Fruit fly (Drosophila melanogaster) whole organism, adult: ENCODE data around the gene Hs6st.
A peak's percentile ranks its signal among the peaks of the same experiment; 100 is the strongest.

ENCODE experiments used
- CG11617 ChIP-seq: fragments of 200-800 bp; sonication (Bioruptor generic); optimal IDR thresholded peaks from 2 replicates; lab custom pipeline; 2017; ENCODE audit warnings: mild to moderate bottlenecking, missing biosample characterization, missing genetic modification reagents, missing genetic modification characterization
- CG12768 ChIP-seq: fragments of 200-800 bp; sonication (Bioruptor generic); optimal IDR thresholded peaks from 2 replicates; lab custom pipeline; 2017; ENCODE audit warnings: missing biosample characterization, missing genetic modification characterization, mild to moderate bottlenecking, moderate library complexity, missing genetic modification reagents
- CG14711 ChIP-seq: fragments of 200-800 bp; sonication (Bioruptor generic); optimal IDR thresholded peaks from 2 replicates; lab custom pipeline; 2018; ENCODE audit warnings: missing biosample characterization, mild to moderate bottlenecking, missing genetic modification characterization, moderate library complexity
- CG1620 ChIP-seq: fragments of 200-800 bp; sonication (Bioruptor generic); optimal IDR thresholded peaks from 2 replicates; lab custom pipeline; 2016; ENCODE audit warnings: missing biosample characterization, missing genetic modification characterization
- CG33017 ChIP-seq: fragments of 200-800 bp; sonication (Bioruptor generic); optimal IDR thresholded peaks from 2 replicates; lab custom pipeline; 2018; ENCODE audit warnings: missing biosample characterization, mild to moderate bottlenecking, missing genetic modification characterization, moderate library complexity
- CG5204 ChIP-seq: fragments of 200-800 bp; sonication (Bioruptor generic); optimal IDR thresholded peaks from 2 replicates; lab custom pipeline; 2016; ENCODE audit warnings: missing biosample characterization, missing genetic modification characterization
- CG7045 ChIP-seq: fragments of 200-800 bp; sonication (Bioruptor generic); optimal IDR thresholded peaks from 2 replicates; lab custom pipeline; 2017; ENCODE audit warnings: missing biosample characterization, mild to moderate bottlenecking, missing genetic modification characterization
- CG7101 ChIP-seq: fragments of 200-800 bp; sonication (Bioruptor generic); optimal IDR thresholded peaks from 2 replicates; lab custom pipeline; 2018; ENCODE audit warnings: missing biosample characterization, mild to moderate bottlenecking, missing genetic modification characterization, moderate library complexity
- Clk ChIP-seq: fragments of 200-800 bp; sonication (Bioruptor generic); optimal IDR thresholded peaks from 2 replicates; lab custom pipeline; 2017; ENCODE audit warnings: missing biosample characterization, missing genetic modification characterization
- Crg-1 ChIP-seq: fragments of 200-800 bp; sonication (Bioruptor generic); optimal IDR thresholded peaks from 2 replicates; lab custom pipeline; 2016; ENCODE audit warnings: missing biosample characterization, missing genetic modification characterization
- Hr96 ChIP-seq: fragments of 200-800 bp; sonication (Bioruptor generic); optimal IDR thresholded peaks from 2 replicates; lab custom pipeline; 2016; ENCODE audit warnings: missing biosample characterization, missing genetic modification characterization
- Mnt ChIP-seq: fragments of 200-800 bp; sonication (Bioruptor generic); optimal IDR thresholded peaks from 2 replicates; lab custom pipeline; 2016; ENCODE audit warnings: missing biosample characterization, mild to moderate bottlenecking, missing genetic modification characterization
- bab1 ChIP-seq: fragments of 200-800 bp; sonication (Bioruptor generic); optimal IDR thresholded peaks from 3 replicates; lab custom pipeline; 2019; ENCODE audit warnings: missing biosample characterization, mild to moderate bottlenecking, missing genetic modification characterization, moderate library complexity
- cic ChIP-seq: fragments of 200-800 bp; sonication (Bioruptor generic); optimal IDR thresholded peaks from 2 replicates; lab custom pipeline; 2017; ENCODE audit warnings: missing biosample characterization, mild to moderate bottlenecking, missing genetic modification characterization, moderate library complexity
- cnc ChIP-seq, 2 experiments: fragments of >200 bp; optimal IDR thresholded peaks; 2 replicates each; lab custom pipeline; 2017
- kay ChIP-seq: fragments of 200-800 bp; sonication (Bioruptor generic); peaks from one replicate; lab custom pipeline; 2016; ENCODE audit warnings: missing biosample characterization, missing genetic modification characterization, borderline replicate concordance
- ovo ChIP-seq: fragments of 200-800 bp; sonication (Bioruptor generic); optimal IDR thresholded peaks from 2 replicates; lab custom pipeline; 2016; ENCODE audit warnings: missing biosample characterization, missing genetic modification characterization
- pad ChIP-seq: fragments of 200-800 bp; sonication (Bioruptor generic); optimal IDR thresholded peaks from 3 replicates; lab custom pipeline; 2017; ENCODE audit warnings: missing biosample characterization, missing genetic modification characterization, mild to moderate bottlenecking, moderate library complexity, missing genetic modification reagents
- tj ChIP-seq: fragments of 200-800 bp; sonication (Bioruptor generic); optimal IDR thresholded peaks from 3 replicates; lab custom pipeline; 2017; ENCODE audit warnings: missing biosample characterization, mild to moderate bottlenecking, missing genetic modification characterization, moderate library complexity
- toe ChIP-seq: fragments of 200-800 bp; sonication (Bioruptor generic); optimal IDR thresholded peaks from 2 replicates; lab custom pipeline; 2016; ENCODE audit warnings: missing biosample characterization, missing genetic modification characterization

Gene Hs6st

dm6 chr3R:20012688-20013087, 4.4 kb upstream of the Hs6st start:
- no peak for TF ChIP-seq tj (GFP tag; lab: Kevin White, UChicago)
- no peak for TF ChIP-seq CG1620
- TF ChIP-seq CG5204 = no peak
- TF ChIP-seq CG14711 (tag; lab: Kevin White, UChicago) = no peak
- TF ChIP-seq Mnt (GFP tag; lab: Kevin White, UChicago) = no peak
- no peak for TF ChIP-seq bab1 (GFP tag; lab: Kevin White, UChicago)
- TF ChIP-seq toe (GFP tag; lab: Kevin White, UChicago) = no peak
- no peak for TF ChIP-seq cic (GFP tag; lab: Kevin White, UChicago)
- TF ChIP-seq Crg-1 (GFP tag; lab: Kevin White, UChicago) = no peak
- TF ChIP-seq pad (GFP tag; lab: Kevin White, UChicago) = no peak
- TF ChIP-seq CG7101 (tag; lab: Kevin White, UChicago) = no peak
- TF ChIP-seq Hr96 = no peak
- TF ChIP-seq kay (GFP tag; lab: Kevin White, UChicago) = no peak
- TF ChIP-seq ovo (GFP tag; lab: Kevin White, UChicago) = no peak
- TF ChIP-seq cnc (optimal IDR thresholded peaks at IDR 0.05; lab: Kevin White, UChicago) = no peak
- no peak for TF ChIP-seq CG12768 (GFP tag; lab: Kevin White, UChicago)
- TF ChIP-seq CG33017 (tag; lab: Kevin White, UChicago) = no peak
- TF ChIP-seq CG7045 (GFP tag; lab: Kevin White, UChicago) = no peak

dm6 chr3R:20010942-20011341, 2.6 kb upstream of the Hs6st start:
- TF ChIP-seq CG7045 (GFP tag; lab: Kevin White, UChicago) = no peak
- no peak for TF ChIP-seq CG12768 (GFP tag; lab: Kevin White, UChicago)
- TF ChIP-seq Clk (GFP tag; lab: Kevin White, UChicago) = no peak
- no peak for TF ChIP-seq CG1620
- TF ChIP-seq cic (GFP tag; lab: Kevin White, UChicago) = no peak
- no peak for TF ChIP-seq Mnt (GFP tag; lab: Kevin White, UChicago)
- no peak for TF ChIP-seq CG33017 (tag; lab: Kevin White, UChicago)
- TF ChIP-seq CG7101 (tag; lab: Kevin White, UChicago) = no peak
- TF ChIP-seq kay (GFP tag; lab: Kevin White, UChicago) = no peak
- TF ChIP-seq Hr96 = no peak
- no peak for TF ChIP-seq CG11617 (GFP tag; lab: Kevin White, UChicago)
- no peak for TF ChIP-seq Crg-1 (GFP tag; lab: Kevin White, UChicago)
- TF ChIP-seq pad (GFP tag; lab: Kevin White, UChicago) = no peak
- TF ChIP-seq ovo (GFP tag; lab: Kevin White, UChicago) = no peak
- no peak for TF ChIP-seq CG14711 (tag; lab: Kevin White, UChicago)
- TF ChIP-seq CG5204 = no peak
- TF ChIP-seq cnc (optimal IDR thresholded peaks at IDR 0.05; lab: Kevin White, UChicago) = no peak
- no peak for TF ChIP-seq toe (GFP tag; lab: Kevin White, UChicago)
- no peak for TF ChIP-seq tj (GFP tag; lab: Kevin White, UChicago)

dm6 chr3R:20007399-20008285, 670 bp downstream of the Hs6st start:
- TF ChIP-seq CG7045 (GFP tag; lab: Kevin White, UChicago) (no peak), pad (GFP tag; lab: Kevin White, UChicago) (peak; percentile 57), Crg-1 (GFP tag; lab: Kevin White, UChicago) (no peak), CG14711 (tag; lab: Kevin White, UChicago) (no peak), kay (GFP tag; lab: Kevin White, UChicago) (peak; percentile 20), Hr96 (no peak), CG11617 (GFP tag; lab: Kevin White, UChicago) (no peak), toe (GFP tag; lab: Kevin White, UChicago) (no peak), CG1620 (no peak), tj (GFP tag; lab: Kevin White, UChicago) (peak; percentile 35)

dm6 chr3R:20006617-20007016, 1.7 kb downstream of the Hs6st start:
- TF ChIP-seq CG14711 (tag; lab: Kevin White, UChicago) (no peak), CG33017 (tag; lab: Kevin White, UChicago) (no peak), tj (GFP tag; lab: Kevin White, UChicago) (no peak), CG1620 (no peak), Crg-1 (GFP tag; lab: Kevin White, UChicago) (no peak), toe (GFP tag; lab: Kevin White, UChicago) (no peak), Clk (GFP tag; lab: Kevin White, UChicago) (no peak), CG7101 (tag; lab: Kevin White, UChicago) (no peak), CG11617 (GFP tag; lab: Kevin White, UChicago) (no peak), Hr96 (no peak), ovo (GFP tag; lab: Kevin White, UChicago) (no peak), CG12768 (GFP tag; lab: Kevin White, UChicago) (no peak), pad (GFP tag; lab: Kevin White, UChicago) (no peak), bab1 (GFP tag; lab: Kevin White, UChicago) (no peak), Mnt (GFP tag; lab: Kevin White, UChicago) (no peak), cnc (optimal IDR thresholded peaks at IDR 0.05; lab: Kevin White, UChicago) (no peak), kay (GFP tag; lab: Kevin White, UChicago) (no peak)

dm6 chr3R:20004697-20005096, 3.6 kb downstream of the Hs6st start:
- TF ChIP-seq Mnt (GFP tag; lab: Kevin White, UChicago) (no peak), CG14711 (tag; lab: Kevin White, UChicago) (no peak), tj (GFP tag; lab: Kevin White, UChicago) (no peak), Clk (GFP tag; lab: Kevin White, UChicago) (no peak), bab1 (GFP tag; lab: Kevin White, UChicago) (no peak)
